Worm (Caenorhabditis elegans): ENCODE measurements around the gene Y55F3AR.2.

The Y55F3AR.2 gene

DNA sequence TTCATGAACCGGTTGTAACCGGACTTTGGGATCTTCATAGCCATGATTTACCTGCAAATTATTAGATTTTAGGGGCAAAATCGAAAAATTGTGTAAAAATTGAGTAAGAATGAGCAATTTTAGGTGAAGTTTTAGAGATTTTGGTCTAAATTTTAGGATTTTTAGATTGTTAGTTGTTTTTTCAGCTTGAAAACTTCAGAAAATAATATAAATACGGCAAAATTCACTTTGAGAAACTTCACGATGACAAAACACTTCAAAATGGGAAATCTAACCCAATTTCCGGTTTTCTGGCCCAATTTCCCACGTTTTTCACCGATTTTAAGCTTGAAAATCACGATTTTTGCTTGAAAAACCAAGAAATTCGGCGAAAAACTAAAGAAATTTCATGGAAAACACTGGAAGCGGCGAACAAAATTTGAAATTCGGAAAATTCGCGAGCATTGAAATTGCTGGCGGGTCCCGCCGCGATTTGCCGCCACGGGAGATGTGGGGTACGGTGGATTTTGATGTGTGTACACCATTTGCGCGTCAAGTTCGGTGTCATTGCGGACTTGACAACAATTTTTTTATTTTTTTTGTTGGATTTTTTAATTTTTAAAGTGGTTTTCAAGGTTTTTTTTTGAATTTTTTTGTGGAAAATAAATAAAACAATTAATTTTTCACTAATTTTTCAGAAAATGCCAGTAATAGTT, at the start of gene Y55F3AR.2, which contains the start of gene cct-8 (continued):
- TF ChIP-seq ceh-27 (GFP tag; optimal IDR thresholded peaks at IDR 0.05) (peak; percentile 96), D2030.7 (GFP tag; IDR thresholded peaks at IDR 0.05) (peak; percentile 97), pbrm-1 (GFP tag; IDR thresholded peaks at IDR 0.05) (peak; percentile 99), atf-7 (tag; optimal IDR thresholded peaks at IDR 0.05) (peak; percentile 96), repo-1 (tag; optimal IDR thresholded peaks at IDR 0.05) (peak; percentile 99), C17E4.6 (GFP tag; IDR thresholded peaks at IDR 0.05) (peak; percentile 97), F57C9.4 (tag; optimal IDR thresholded peaks at IDR 0.05) (peak; percentile 65), athp-1 (tag; optimal IDR thresholded peaks at IDR 0.05) (peak; percentile 99), bed-2 (GFP tag; IDR thresholded peaks at IDR 0.05) (no peak), cebp-2 (GFP tag; IDR thresholded peaks at IDR 0.05) (peak; percentile 96), K12H6.12 (tag; optimal IDR thresholded peaks at IDR 0.05) (peak; percentile 92), nhr-80 (tag; optimal IDR thresholded peaks at IDR 0.05) (peak; percentile 29), chd-7 (tag; optimal IDR thresholded peaks at IDR 0.05) (peak; percentile 95), F49E8.2 (tag; optimal IDR thresholded peaks at IDR 0.05; ENCODE audit: insufficient read depth) (peak; percentile 95), hsf-1 (GFP tag; IDR thresholded peaks at IDR 0.05) (peak; percentile 98), mxl-1 (tag; optimal IDR thresholded peaks at IDR 0.05) (peak; percentile 19), B0035.1 (tag; optimal IDR thresholded peaks at IDR 0.05) (peak; percentile 82), rpc-1 (optimal IDR thresholded peaks at IDR 0.05) (peak; percentile 44), rpc-1 (tag; optimal IDR thresholded peaks at IDR 0.05) (peak; percentile 2), F22D6.2 (tag; optimal IDR thresholded peaks at IDR 0.05) (peak; percentile 86), hlh-26 (GFP tag; conservative IDR thresholded peaks at IDR 0.05) (no peak), let-526 (GFP tag; IDR thresholded peaks at IDR 0.05) (peak; percentile 96), Y53F4B.3 (GFP tag; IDR thresholded peaks at IDR 0.05) (peak; percentile 62; the same call in 1 of the 2 replicates), Y56A3A.18 (GFP tag; IDR thresholded peaks at IDR 0.05) (peak; percentile 99), mcd-1 (GFP tag; IDR thresholded peaks at IDR 0.05) (peak; percentile 99), nhr-120 (GFP tag; IDR thresholded peaks at IDR 0.05) (0 out of 2 replicates have a peak, but pooled peaks have one; percentile 66), attf-5 (GFP tag; optimal IDR thresholded peaks at IDR 0.05) (peak; percentile 97), B0261.1 (tag; optimal IDR thresholded peaks at IDR 0.05) (peak; percentile 45), K11D2.4 (GFP tag; IDR thresholded peaks at IDR 0.05) (peak; percentile 99), efl-1 (GFP tag; optimal IDR thresholded peaks at IDR 0.05) (peak; percentile 93), hmg-20 (GFP tag; IDR thresholded peaks at IDR 0.05) (peak; percentile 96), sea-2 (GFP tag; IDR thresholded peaks at IDR 0.05) (peak; percentile 87; the same call in 1 of the 2 replicates), lin-54 (GFP tag; optimal IDR thresholded peaks at IDR 0.05) (peak; percentile 99), lag-1 (GFP tag; IDR thresholded peaks at IDR 0.05) (0 out of 2 replicates have a peak, but pooled peaks have one; percentile 74), mes-4 (tag; optimal IDR thresholded peaks at IDR 0.05) (peak; percentile 35), him-1 (tag; optimal IDR thresholded peaks at IDR 0.05) (peak; percentile 66), pha-4 (tag; optimal IDR thresholded peaks at IDR 0.05) (peak; percentile 88), F33H1.4 (GFP tag; IDR thresholded peaks at IDR 0.05) (peak; percentile 100), lin-26 (GFP tag; IDR thresholded peaks at IDR 0.05) (peak; percentile 65; the same call in 1 of the 2 replicates), T07F8.4 (tag; optimal IDR thresholded peaks at IDR 0.05) (peak; percentile 4), snpc-3.4 (tag; optimal IDR thresholded peaks at IDR 0.05) (peak; percentile 96), lsy-27 (tag; optimal IDR thresholded peaks at IDR 0.05; ENCODE audit: borderline replicate concordance, insufficient read depth) (peak; percentile 80), egl-18 (GFP tag; IDR thresholded peaks at IDR 0.05) (peak; percentile 86; the same call in 1 of the 2 replicates), somi-1 (GFP tag; optimal IDR thresholded peaks at IDR 0.05) (peak; percentile 87), nfya-1 (tag; optimal IDR thresholded peaks at IDR 0.05; ENCODE audit: borderline replicate concordance, insufficient read depth) (no peak), Y53G8AR.9 (GFP tag; conservative IDR thresholded peaks at IDR 0.05) (peak; percentile 100), dox-1 (GFP tag; IDR thresholded peaks at IDR 0.05) (peak; percentile 99), madf-3 (GFP tag; IDR thresholded peaks at IDR 0.05) (peak; percentile 97)
